Worm (Caenorhabditis elegans) whole organism, L3 larva: Measurements from ENCODE around the gene msp-78.

Experiments used
- ZK546.5 ChIP-seq: sonication (generic microtip); optimal IDR thresholded peaks from 2 replicates; lab custom pipeline; 2017; ENCODE audit warnings: missing biosample characterization, missing genetic modification characterization
- ama-1 ChIP-seq: fragments of 150-350 bp; optimal IDR thresholded peaks from 2 replicates; lab custom pipeline; 2018
- ceh-9 ChIP-seq: sonication (generic microtip); optimal IDR thresholded peaks from 2 replicates; lab custom pipeline; 2018; ENCODE audit warnings: missing biosample characterization, missing genetic modification characterization
- lin-39 ChIP-seq: fragments of 150-350 bp; optimal IDR thresholded peaks from 2 replicates; lab custom pipeline; 2018; ENCODE audit warnings: missing biosample characterization, missing genetic modification reagents, missing genetic modification characterization
- nhr-237 ChIP-seq: fragments of 150-350 bp; optimal IDR thresholded peaks from 2 replicates; lab custom pipeline; 2014; ENCODE audit warnings: missing biosample characterization, missing genetic modification characterization
- pha-4 ChIP-seq: fragments of 150-350 bp; optimal IDR thresholded peaks from 2 replicates; lab custom pipeline; 2014; ENCODE audit warnings: missing biosample characterization, missing genetic modification reagents, missing genetic modification characterization
- pqm-1 ChIP-seq: fragments of 150-350 bp; optimal IDR thresholded peaks from 2 replicates; lab custom pipeline; 2017; ENCODE audit warnings: missing biosample characterization, missing genetic modification characterization, inconsistent platforms
- tbx-2 ChIP-seq: sonication (generic microtip); optimal IDR thresholded peaks from 2 replicates; lab custom pipeline; 2016; ENCODE audit warnings: mild to moderate bottlenecking, missing genetic modification characterization, missing compliant biosample characterization
- unc-39 ChIP-seq: sonication (generic microtip); optimal IDR thresholded peaks from 4 replicates; lab custom pipeline; 2017; ENCODE audit warnings: missing biosample characterization, missing genetic modification characterization

DNA sequence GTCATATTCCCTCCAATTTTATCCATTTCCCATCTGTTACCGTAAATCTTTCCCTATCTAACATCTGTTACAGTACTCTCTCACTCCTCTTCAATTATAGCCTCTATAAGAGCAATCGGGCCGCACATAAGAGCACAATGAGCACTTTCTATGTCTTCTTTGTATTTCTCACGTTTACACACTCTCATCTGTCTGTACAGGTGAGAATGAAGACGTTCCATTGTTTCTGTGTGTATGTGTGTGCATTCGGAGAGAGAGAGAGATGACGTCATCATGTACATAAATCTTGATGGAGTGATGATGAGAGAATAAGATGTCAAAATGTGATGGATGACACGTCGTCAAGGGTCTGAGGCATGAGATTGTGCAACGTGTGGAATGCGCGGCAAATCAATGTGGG, 952 bp downstream of the msp-78 start:
- TF ChIP-seq tbx-2 = no peak
- no peak for TF ChIP-seq pha-4 (tag; lab: Kevin White, UChicago)
- TF ChIP-seq ceh-9 = no peak
- no peak for TF ChIP-seq ZK546.5 (tag; lab: Kevin White, UChicago)
- TF ChIP-seq pqm-1 (tag; lab: Kevin White, UChicago) = no peak
- TF ChIP-seq lin-39 (tag; lab: Kevin White, UChicago) = no peak
- TF ChIP-seq ama-1 (lab: Kevin White, UChicago) = no peak
- no peak for TF ChIP-seq nhr-237
- no peak for TF ChIP-seq unc-39
